Worm (Caenorhabditis elegans): ENCODE measurements around the gene Y65A5A.2.

ce11 chrIV:16399017-16399416 is 12.8 kb upstream of the Y65A5A.2 start:
- TF ChIP-seq tbx-37 (GFP tag; conservative IDR thresholded peaks at IDR 0.05) (peak; percentile 63), ama-1 (optimal IDR thresholded peaks at IDR 0.05) (peak; percentile 54)

Measured in whole organism, early embryonic.